Worm (Caenorhabditis elegans): ENCODE results near the gene C18G1.7.

DNA sequence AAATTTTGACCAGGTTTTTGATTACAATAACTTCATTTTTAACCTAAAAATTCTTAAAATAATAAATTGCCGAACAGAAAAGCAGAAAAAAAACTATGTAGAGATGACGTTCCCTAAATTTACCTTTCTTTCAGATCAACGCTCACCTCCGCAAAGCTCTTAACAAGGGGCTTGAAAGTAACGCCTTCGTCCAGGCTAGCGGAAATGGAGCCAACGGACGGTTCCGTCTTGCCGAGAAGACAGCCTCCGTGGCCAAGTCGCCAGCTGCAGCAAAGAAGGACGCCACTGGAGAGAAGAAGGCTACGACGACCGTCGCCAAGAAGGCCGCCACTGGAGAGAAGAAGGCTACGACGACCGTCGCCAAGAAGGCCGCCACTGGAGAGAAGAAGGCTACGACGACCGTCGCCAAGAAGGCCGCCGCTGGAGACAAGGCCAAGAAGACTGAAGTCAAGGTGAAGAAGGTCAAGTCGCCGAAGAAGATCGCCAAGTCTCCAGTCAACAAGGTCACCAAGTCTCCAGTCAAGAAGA lies 9.4 kb downstream of the C18G1.7 start:
- no peak for TF ChIP-seq him-1 (tag; optimal IDR thresholded peaks at IDR 0.05)
- TF ChIP-seq W03F9.2 (tag; optimal IDR thresholded peaks at IDR 0.05): no peak
- TF ChIP-seq dao-5 (tag; optimal IDR thresholded peaks at IDR 0.05): no peak

Measured in whole organism, L4/young adult.